Worm (Caenorhabditis elegans) whole organism, early embryonic: ENCODE results near the gene nhr-14.

Experiments
- B0310.2 ChIP-seq: sonication (generic microtip); optimal IDR thresholded peaks from 2 replicates; lab custom pipeline; 2016; ENCODE audit warnings: mild to moderate bottlenecking, missing genetic modification characterization, missing compliant biosample characterization
- aly-1 ChIP-seq: sonication (generic microtip); optimal IDR thresholded peaks from 2 replicates; lab custom pipeline; 2016; ENCODE audit warnings: missing genetic modification characterization, missing compliant biosample characterization
- ceh-13 ChIP-seq: fragments of 200-800 bp; sonication (Bioruptor generic); optimal IDR thresholded peaks from 2 replicates; lab custom pipeline; 2018; ENCODE audit warnings: mild to moderate bottlenecking, missing genetic modification characterization, missing compliant biosample characterization
- ceh-36 ChIP-seq: sonication (generic microtip); optimal IDR thresholded peaks from 2 replicates; lab custom pipeline; 2016; ENCODE audit warnings: missing genetic modification characterization, inconsistent platforms, missing compliant biosample characterization
- ets-7 ChIP-seq: sonication (generic microtip); optimal IDR thresholded peaks from 2 replicates; lab custom pipeline; 2016; ENCODE audit warnings: missing genotype, missing genetic modification characterization, missing compliant biosample characterization
- flt-1 ChIP-seq: fragments of 200-800 bp; sonication (Bioruptor generic); IDR thresholded peaks from 2 replicates; pipeline ENCODE4 v1.3.6; 2022; ENCODE audit warnings: missing genetic modification characterization, missing compliant biosample characterization
- hmg-4 ChIP-seq: fragments of 200-800 bp; sonication (Bioruptor generic); optimal IDR thresholded peaks from 2 replicates; lab custom pipeline; 2018; ENCODE audit warnings: mild to moderate bottlenecking, missing genetic modification characterization, missing compliant biosample characterization
- hnd-1 ChIP-seq: sonication (generic microtip); optimal IDR thresholded peaks from 2 replicates; lab custom pipeline; 2016; ENCODE audit warnings: missing genetic modification characterization, missing compliant biosample characterization
- pes-1 ChIP-seq: fragments of 200-800 bp; sonication (Bioruptor generic); IDR thresholded peaks from 2 replicates; pipeline ENCODE4 v1.3.6; 2022; ENCODE audit warnings: missing genetic modification reagents, missing genetic modification characterization, missing compliant biosample characterization
- scrt-1 ChIP-seq: fragments of 200-800 bp; sonication (Bioruptor generic); IDR thresholded peaks from 2 replicates; pipeline ENCODE4 v1.3.6; 2022; ENCODE audit warnings: missing genetic modification characterization, missing compliant biosample characterization
- sea-1 ChIP-seq: fragments of 200-800 bp; sonication (Bioruptor generic); conservative IDR thresholded peaks from 2 replicates; pipeline ENCODE4 v1.3.6; 2022; ENCODE audit warnings: missing genetic modification characterization, missing compliant biosample characterization
- tbx-11 ChIP-seq: fragments of 200-800 bp; sonication (Bioruptor generic); IDR thresholded peaks from 2 replicates; pipeline ENCODE4 v1.3.6; 2022; ENCODE audit warnings: missing genetic modification characterization, missing compliant biosample characterization
- tbx-37 ChIP-seq: fragments of 200-800 bp; sonication (Bioruptor generic); conservative IDR thresholded peaks from 2 replicates; pipeline ENCODE4 v1.3.6; 2022; ENCODE audit warnings: missing genetic modification reagents, missing genetic modification characterization, missing compliant biosample characterization
- tra-4 ChIP-seq: sonication (generic microtip); optimal IDR thresholded peaks from 2 replicates; lab custom pipeline; 2017; ENCODE audit warnings: missing genetic modification characterization, missing compliant biosample characterization

Gene nhr-14

DNA sequence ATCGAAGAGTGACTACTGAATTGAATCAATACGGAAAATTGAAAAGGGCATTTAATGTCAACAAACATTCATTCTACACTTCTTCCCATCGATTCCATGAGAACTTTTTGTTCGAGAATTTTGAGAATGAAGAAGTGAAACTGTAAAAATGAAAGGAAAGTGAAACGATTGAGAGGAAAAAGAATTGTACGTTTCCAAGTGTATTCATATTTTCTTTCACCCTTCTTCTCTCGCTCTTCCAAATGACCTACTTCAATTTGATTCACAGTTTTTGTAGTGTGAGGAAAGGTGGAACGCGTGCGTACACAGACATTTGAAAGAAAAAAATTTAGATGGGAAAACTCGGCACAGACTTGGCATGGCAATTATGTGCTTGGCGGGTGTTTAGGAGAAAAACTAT is 51.7 kb downstream of the nhr-14 start:
- TF ChIP-seq scrt-1 (GFP tag; lab: Robert Waterston, UW), result no peak
- TF ChIP-seq aly-1 (tag; lab: Kevin White, UChicago), result no peak
- no peak for TF ChIP-seq tbx-11 (GFP tag; lab: Robert Waterston, UW)
- no peak for TF ChIP-seq ets-7 (tag; lab: Kevin White, UChicago)
- TF ChIP-seq pes-1 (GFP tag; lab: Robert Waterston, UW), result no peak
- TF ChIP-seq tbx-37 (GFP tag; lab: Robert Waterston, UW), result no peak
- no peak for TF ChIP-seq sea-1 (GFP tag; lab: Robert Waterston, UW)
- no peak for TF ChIP-seq hmg-4 (GFP tag; lab: Kevin White, UChicago)
- TF ChIP-seq hnd-1 (tag; lab: Kevin White, UChicago), result no peak
- TF ChIP-seq ceh-13 (GFP tag; lab: Kevin White, UChicago), result no peak
- no peak for TF ChIP-seq tra-4 (tag; lab: Kevin White, UChicago)
- TF ChIP-seq flt-1 (GFP tag; lab: Robert Waterston, UW), result no peak
- no peak for TF ChIP-seq B0310.2 (tag; lab: Kevin White, UChicago)
- TF ChIP-seq ceh-36, result no peak
